Worm (Caenorhabditis elegans) whole organism, L1 larva: ENCODE results near the gene M176.10.
"Not testable (repeated sequence)": the region's sequence is repeated elsewhere in the genome, so short reads cannot be mapped to it uniquely, and the experiment has no call there.

ENCODE experiments used
- C16A3.4 ChIP-seq: fragments of 150-350 bp; optimal IDR thresholded peaks from 2 replicates; lab custom pipeline; 2014; ENCODE audit warnings: missing biosample characterization, missing genetic modification characterization
- C34B4.2 ChIP-seq: sonication (generic microtip); optimal IDR thresholded peaks from 2 replicates; lab custom pipeline; 2017; ENCODE audit warnings: mild to moderate bottlenecking, missing genetic modification characterization, missing compliant biosample characterization
- Y116A8C.19 ChIP-seq: sonication (generic microtip); optimal IDR thresholded peaks from 2 replicates; lab custom pipeline; 2016; ENCODE audit warnings: missing compliant biosample characterization, missing genetic modification characterization, borderline replicate concordance
- aly-2 ChIP-seq: fragments of 150-350 bp; optimal IDR thresholded peaks from 2 replicates; lab custom pipeline; 2014; ENCODE audit warnings: missing biosample characterization, missing genetic modification characterization
- ama-1 ChIP-seq: fragments of 150-350 bp; optimal IDR thresholded peaks from 2 replicates; lab custom pipeline; 2014
- ceh-88 ChIP-seq: fragments of 200-800 bp; sonication (Bioruptor generic); IDR thresholded peaks from 2 replicates; pipeline ENCODE4 v1.3.6; 2022; ENCODE audit warnings: missing genetic modification characterization, missing compliant biosample characterization
- ceh-90 ChIP-seq: sonication (generic microtip); optimal IDR thresholded peaks from 2 replicates; lab custom pipeline; 2016; ENCODE audit warnings: missing genetic modification characterization, missing compliant biosample characterization
- efl-1 ChIP-seq, 4 experiments: fragments of 150-350 bp; optimal IDR thresholded peaks in 3 of 4; peaks in 1 of 4; 1 replicate in 1 of 4; 2 replicates in 3 of 4; lab custom pipeline; 2014; ENCODE audit warnings: missing biosample characterization in 2 of 4, missing genetic modification characterization in 2 of 4, missing genetic modification reagents in 2 of 4
- grh-1 ChIP-seq: fragments of 200-800 bp; sonication (Bioruptor generic); IDR thresholded peaks from 2 replicates; pipeline ENCODE4 v1.3.6; 2022; ENCODE audit warnings: missing genetic modification reagents, missing genetic modification characterization, missing compliant biosample characterization
- hpl-2 ChIP-seq: fragments of 150-350 bp; optimal IDR thresholded peaks from 2 replicates; lab custom pipeline; 2014; ENCODE audit warnings: missing biosample characterization, missing genetic modification reagents, missing genetic modification characterization
- isw-1 ChIP-seq: fragments of 200-800 bp; sonication (Bioruptor generic); IDR thresholded peaks from 2 replicates; pipeline ENCODE4 v1.3.6; 2022; ENCODE audit warnings: missing genetic modification characterization, missing compliant biosample characterization
- lin-14 ChIP-seq: fragments of 200-800 bp; sonication (Bioruptor generic); optimal IDR thresholded peaks from 2 replicates; lab custom pipeline; 2018; ENCODE audit warnings: mild to moderate bottlenecking, missing genetic modification characterization, moderate library complexity, missing compliant biosample characterization
- lin-35 ChIP-seq, 2 experiments: fragments of 150-350 bp; optimal IDR thresholded peaks; 2 replicates each; lab custom pipeline; 2014; ENCODE audit warnings: missing biosample characterization in 2 of 2, missing genetic modification characterization in 2 of 2, missing genetic modification reagents in 2 of 2
- lin-39 ChIP-seq: fragments of 150-350 bp; optimal IDR thresholded peaks from 2 replicates; lab custom pipeline; 2014; ENCODE audit warnings: missing biosample characterization, missing genetic modification reagents, missing genetic modification characterization
- mab-9 ChIP-seq: fragments of 200-800 bp; sonication (Bioruptor generic); IDR thresholded peaks from 2 replicates; pipeline ENCODE4 v1.3.6; 2022; ENCODE audit warnings: missing genetic modification reagents, missing genetic modification characterization, missing compliant biosample characterization
- mep-1 ChIP-seq: fragments of 150-350 bp; optimal IDR thresholded peaks from 2 replicates; lab custom pipeline; 2014; ENCODE audit warnings: missing biosample characterization, missing genetic modification characterization
- nhr-11 ChIP-seq: fragments of 150-350 bp; optimal IDR thresholded peaks from 2 replicates; lab custom pipeline; 2014; ENCODE audit warnings: missing biosample characterization, missing genetic modification characterization
- nhr-20 ChIP-seq: sonication (generic microtip); optimal IDR thresholded peaks from 2 replicates; lab custom pipeline; 2016; ENCODE audit warnings: mild to moderate bottlenecking, missing genetic modification characterization, missing compliant biosample characterization
- nhr-28 ChIP-seq: fragments of 150-350 bp; optimal IDR thresholded peaks from 2 replicates; lab custom pipeline; 2014; ENCODE audit warnings: missing biosample characterization, missing genetic modification characterization
- nhr-71 ChIP-seq: sonication (generic microtip); optimal IDR thresholded peaks from 2 replicates; lab custom pipeline; 2016; ENCODE audit warnings: mild to moderate bottlenecking, missing genetic modification characterization, moderate library complexity, missing compliant biosample characterization
- nhr-76 ChIP-seq: sonication (generic microtip); optimal IDR thresholded peaks from 2 replicates; lab custom pipeline; 2017; ENCODE audit warnings: missing biosample characterization, missing genetic modification characterization
- pag-3 ChIP-seq: sonication (generic microtip); optimal IDR thresholded peaks from 2 replicates; lab custom pipeline; 2017; ENCODE audit warnings: missing genetic modification characterization, mild to moderate bottlenecking, missing compliant biosample characterization, antibody characterized with exemption, borderline replicate concordance; ENCODE audit not compliant: insufficient read depth
- pax-3 ChIP-seq: fragments of 200-800 bp; sonication (Bioruptor generic); optimal IDR thresholded peaks from 2 replicates; lab custom pipeline; 2018; ENCODE audit warnings: mild to moderate bottlenecking, missing genetic modification characterization, moderate library complexity, missing compliant biosample characterization
- pqm-1 ChIP-seq: sonication (generic microtip); optimal IDR thresholded peaks from 3 replicates; lab custom pipeline; 2017; ENCODE audit warnings: missing biosample characterization, missing genetic modification characterization
- skn-1 ChIP-seq: fragments of 150-350 bp; optimal IDR thresholded peaks from 2 replicates; lab custom pipeline; 2014; ENCODE audit warnings: missing biosample characterization, missing genetic modification characterization
- snu-23 ChIP-seq: sonication (generic microtip); optimal IDR thresholded peaks from 2 replicates; lab custom pipeline; 2016; ENCODE audit warnings: missing genetic modification characterization, missing compliant biosample characterization
- swsn-7 ChIP-seq: sonication (generic microtip); optimal IDR thresholded peaks from 2 replicates; lab custom pipeline; 2016; ENCODE audit warnings: missing genetic modification characterization, missing compliant biosample characterization
- zag-1 ChIP-seq: fragments of 150-350 bp; optimal IDR thresholded peaks from 2 replicates; lab custom pipeline; 2014; ENCODE audit warnings: missing biosample characterization, missing genetic modification characterization
- zip-4 ChIP-seq: fragments of 200-800 bp; sonication (Bioruptor generic); optimal IDR thresholded peaks from 2 replicates; lab custom pipeline; 2018; ENCODE audit warnings: mild to moderate bottlenecking, missing genetic modification characterization, moderate library complexity, missing compliant biosample characterization

The M176.10 gene

ce11 chrII:9466095-9466494 lies 40.1 kb upstream of the M176.10 start, which contains the start of gene chil-22:
chil-22 (minus strand) TSS chrII:9466195.
- TF ChIP-seq grh-1 (GFP tag; lab: Robert Waterston, UW) (no peak), nhr-76 (no peak), Y116A8C.19 (tag; lab: Kevin White, UChicago) (no peak), snu-23 (GFP tag; lab: Kevin White, UChicago) (no peak), skn-1 (tag; lab: Kevin White, UChicago) (no peak), ama-1 (lab: Kevin White, UChicago) (no peak), hpl-2 (no peak)

- not testable (repeated sequence) for TF ChIP-seq lin-14 (GFP tag; lab: Kevin White, UChicago); ceh-88 (GFP tag; lab: Robert Waterston, UW); Y116A8C.19 (tag; lab: Kevin White, UChicago)
Observed at ce11 chrII:9461881-9462280, 35.9 kb upstream of the M176.10 start, which contains the start of gene chil-21. chil-21 (minus strand) TSS chrII:9461981.

DNA sequence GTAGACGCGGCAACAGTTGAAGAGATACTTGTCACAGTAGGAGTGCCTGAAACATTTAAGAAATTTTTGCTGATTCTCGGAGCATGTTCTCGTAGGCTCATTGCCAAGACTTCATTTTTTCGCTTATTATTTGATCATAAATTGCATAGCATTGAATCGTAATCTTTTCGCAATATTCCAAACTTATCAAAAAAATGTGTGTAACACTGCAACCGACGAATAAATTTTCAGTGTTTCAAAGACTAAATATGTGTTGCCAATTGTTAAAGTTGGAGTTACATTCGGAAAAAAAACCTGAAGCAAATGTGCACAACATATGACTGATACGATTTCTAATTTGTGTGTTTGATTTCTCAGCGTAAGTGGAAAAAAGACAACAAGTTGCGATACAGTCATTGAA lies 33.5 kb upstream of the M176.10 start, which contains the start of gene R09D1.14:
R09D1.14 (minus strand) TSS at position 101 of the 400 bp plus-strand sequence.
- not testable (repeated sequence) for TF ChIP-seq pqm-1, mep-1, ceh-90 (tag; lab: Kevin White, UChicago)

DNA sequence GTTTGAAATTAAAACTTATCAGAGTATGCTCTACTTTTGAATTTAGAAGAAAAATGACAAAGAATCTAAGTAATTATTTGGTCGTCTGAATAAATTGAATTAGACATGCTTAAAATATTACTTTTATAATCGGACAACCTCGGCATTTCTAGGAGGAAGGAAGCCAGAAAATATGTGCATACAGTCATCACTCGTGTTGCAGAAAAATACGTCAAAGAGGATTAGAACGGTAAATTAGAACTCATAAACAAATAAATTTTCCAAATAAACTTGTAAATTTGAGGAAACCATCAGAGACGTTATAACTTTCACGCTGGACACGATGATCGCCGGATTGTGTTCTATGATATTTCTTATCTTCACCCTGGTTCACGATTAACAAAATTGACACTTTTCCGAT lies 28.3 kb upstream of the M176.10 start, which contains the start of gene chil-19:
chil-19 (minus strand) TSS at position 101 of the 400 bp plus-strand sequence.
- TF ChIP-seq nhr-71 (tag; lab: Kevin White, UChicago): no peak
- no peak for TF ChIP-seq efl-1 (optimal IDR thresholded peaks at IDR 0.05; lab: Kevin White, UChicago)
- peak in 1 of 2 experiments; percentile 5 for TF ChIP-seq efl-1 (GFP tag; optimal IDR thresholded peaks at IDR 0.05 in 1 of 2; lab: Kevin White, UChicago)
- TF ChIP-seq, all 84 proteins: peak for 1

DNA sequence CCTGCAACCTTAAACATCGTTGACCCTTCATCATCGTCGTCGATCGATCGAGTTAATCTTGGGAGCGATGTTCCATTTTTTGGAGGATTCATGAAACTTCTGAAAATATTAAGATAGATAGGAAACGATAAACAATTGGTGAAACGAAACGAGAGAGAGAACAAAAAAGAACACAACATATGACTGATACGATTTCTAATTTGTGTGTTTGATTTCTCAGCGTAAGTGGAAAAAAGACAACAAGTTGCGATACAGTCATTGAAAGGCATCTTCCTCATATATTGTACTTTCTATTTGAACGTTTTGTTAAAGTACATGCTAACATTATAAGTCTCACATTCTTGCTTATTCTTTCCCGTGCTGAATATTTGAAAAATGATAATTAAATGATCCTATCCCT lies 26.2 kb upstream of the M176.10 start, which contains the start of gene R09D1.12:
R09D1.12 (minus strand) TSS at position 101 of the 400 bp plus-strand sequence.
- not testable (repeated sequence) for TF ChIP-seq nhr-28, C34B4.2, skn-1 (tag; lab: Kevin White, UChicago)
- TF ChIP-seq, all 84 proteins: peak for 0; not testable (repeated sequence) for 84

- TF ChIP-seq pax-3 (tag; lab: Kevin White, UChicago) (no peak), nhr-71 (tag; lab: Kevin White, UChicago) (no peak), nhr-20 (tag; lab: Kevin White, UChicago) (peak; percentile 12)
Observed at ce11 chrII:9447965-9448364, 22.0 kb upstream of the M176.10 start, which contains the start of gene chil-18. chil-18 (plus strand) TSS chrII:9448265.

- no peak for TF ChIP-seq nhr-11
- no peak for TF ChIP-seq zip-4
- TF ChIP-seq efl-1 (optimal IDR thresholded peaks at IDR 0.05; lab: Kevin White, UChicago): no peak
- TF ChIP-seq efl-1 (GFP tag; optimal IDR thresholded peaks at IDR 0.05 in 1 of 2; lab: Kevin White, UChicago): no peak
- TF ChIP-seq grh-1 (GFP tag; lab: Robert Waterston, UW): no peak
- no peak for TF ChIP-seq C16A3.4 (tag; lab: Kevin White, UChicago)
- no peak for TF ChIP-seq swsn-7
- TF ChIP-seq Y116A8C.19 (tag; lab: Kevin White, UChicago): no peak
- no peak for TF ChIP-seq pqm-1 (tag; lab: Kevin White, UChicago)
Observed at ce11 chrII:9445368-9445767, 19.4 kb upstream of the M176.10 start, which contains the start of gene R09D1.13. R09D1.13 (minus strand) TSS chrII:9445468.

ce11 chrII:9443522-9443921 lies 17.5 kb upstream of the M176.10 start, which contains the start of gene chil-15:
chil-15 (minus strand) TSS chrII:9443622.
- no peak for TF ChIP-seq aly-2 (tag; lab: Kevin White, UChicago)
- TF ChIP-seq lin-35 (GFP tag; optimal IDR thresholded peaks at IDR 0.05; lab: Kevin White, UChicago): no peak
- no peak for TF ChIP-seq ceh-88 (GFP tag; lab: Robert Waterston, UW)
- no peak for TF ChIP-seq ceh-90 (tag; lab: Kevin White, UChicago)
- TF ChIP-seq mab-9: no peak
- no peak for TF ChIP-seq isw-1 (GFP tag; lab: Robert Waterston, UW)
- no peak for TF ChIP-seq lin-39 (tag; lab: Kevin White, UChicago)
- no peak for TF ChIP-seq zag-1 (tag; lab: Kevin White, UChicago)
- no peak for TF ChIP-seq pag-3 (tag; lab: Kevin White, UChicago)
